Fruit fly (Drosophila melanogaster) whole organism, prepupa: ENCODE data around the gene CG5254.
A peak's percentile ranks its signal among the peaks of the same experiment; 100 is the strongest.

ENCODE experiments used
- CG10631 ChIP-seq: fragments of 200-800 bp; sonication (Bioruptor generic); optimal IDR thresholded peaks from 2 replicates; lab custom pipeline; 2016; ENCODE audit warnings: missing biosample characterization, missing genetic modification characterization
- CG9139 ChIP-seq: fragments of 200-800 bp; sonication (Bioruptor generic); optimal IDR thresholded peaks from 3 replicates; lab custom pipeline; 2017; ENCODE audit warnings: missing biosample characterization, mild to moderate bottlenecking, missing genetic modification characterization
- Lpt ChIP-seq: fragments of 200-800 bp; sonication (Bioruptor generic); optimal IDR thresholded peaks from 3 replicates; lab custom pipeline; 2016; ENCODE audit warnings: missing biosample characterization, missing genetic modification characterization
- OdsH ChIP-seq: fragments of 200-800 bp; sonication (Bioruptor generic); optimal IDR thresholded peaks from 3 replicates; lab custom pipeline; 2016; ENCODE audit warnings: missing biosample characterization, missing genetic modification characterization
- Smox ChIP-seq: fragments of 200-800 bp; sonication (Bioruptor generic); optimal IDR thresholded peaks from 3 replicates; lab custom pipeline; 2016; ENCODE audit warnings: missing biosample characterization, missing genetic modification characterization
- Sox102F ChIP-seq: fragments of 200-800 bp; sonication (Bioruptor generic); optimal IDR thresholded peaks from 2 replicates; lab custom pipeline; 2016; ENCODE audit warnings: missing biosample characterization, mild to moderate bottlenecking, missing genetic modification characterization
- dac ChIP-seq: fragments of 200-800 bp; sonication (Bioruptor generic); optimal IDR thresholded peaks from 2 replicates; lab custom pipeline; 2017; ENCODE audit warnings: missing biosample characterization, mild to moderate bottlenecking, missing genetic modification characterization
- dsx ChIP-seq: fragments of 200-800 bp; optimal IDR thresholded peaks from 3 replicates; lab custom pipeline; 2019; ENCODE audit warnings: missing biosample characterization, mild to moderate bottlenecking, missing genetic modification characterization, moderate library complexity; ENCODE audit not compliant: poor library complexity, severe bottlenecking
- salr ChIP-seq, 2 experiments: fragments of 200-800 bp; sonication (Bioruptor generic); optimal IDR thresholded peaks; 3 replicates each; lab custom pipeline; 2016 to 2018; ENCODE audit warnings: missing biosample characterization in 2 of 2, missing genetic modification characterization in 2 of 2, mild to moderate bottlenecking in 1 of 2
- svp ChIP-seq: fragments of 200-800 bp; sonication (Bioruptor generic); peaks from one replicate; lab custom pipeline; 2016; ENCODE audit warnings: missing biosample characterization, missing genetic modification characterization

DNA sequence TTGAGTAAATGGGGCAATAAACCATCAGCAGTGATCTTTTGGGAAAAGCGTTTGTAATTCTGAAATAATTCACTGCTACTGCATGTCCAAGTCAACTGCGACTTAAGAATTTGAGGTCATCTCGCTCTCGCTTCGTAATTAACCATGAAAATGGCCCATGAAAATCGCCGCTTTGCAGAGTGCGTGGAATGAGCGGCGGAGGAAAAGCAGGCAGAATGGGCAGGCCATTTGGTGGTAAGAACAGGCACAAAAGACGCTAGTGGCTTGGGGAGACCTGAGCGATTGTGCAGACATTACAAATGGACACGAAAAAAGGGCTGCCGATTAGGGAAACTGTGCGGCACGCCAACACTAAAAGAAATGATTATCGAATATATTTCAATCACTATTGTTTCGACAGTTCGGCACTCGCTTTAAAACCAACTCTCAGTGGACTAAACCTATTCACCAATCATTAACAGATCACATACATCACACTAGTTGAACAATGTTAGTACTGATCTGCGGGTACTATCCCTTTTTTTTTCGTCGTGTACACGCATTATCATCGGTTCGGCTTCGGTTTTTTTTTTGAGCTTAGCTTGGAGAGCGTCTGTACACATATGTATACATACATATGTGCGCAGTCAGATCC lies 21.4 kb downstream of the CG5254 start:
- TF ChIP-seq dac = no peak
- TF ChIP-seq Smox (GFP tag; lab: Kevin White, UChicago) = no peak
- TF ChIP-seq Sox102F (GFP tag; lab: Kevin White, UChicago) = no peak
- no peak for TF ChIP-seq OdsH
- peak; percentile 10 for TF ChIP-seq CG10631 (GFP tag; lab: Kevin White, UChicago)
- no peak for TF ChIP-seq Lpt (GFP tag; lab: Kevin White, UChicago)
- no peak for TF ChIP-seq dsx (GFP tag; lab: Kevin White, UChicago)
- no peak for TF ChIP-seq CG9139
- TF ChIP-seq salr (GFP tag; optimal IDR thresholded peaks at IDR 0.05; lab: Kevin White, UChicago) = no peak
- peak; percentile 19 for TF ChIP-seq svp (GFP tag; lab: Kevin White, UChicago)
